Fruit fly (Drosophila melanogaster) whole organism, embryonic: Measurements from ENCODE around the gene CG4577.
A peak's percentile ranks its signal among the peaks of the same experiment; 100 is the strongest.

Experiments used
- B-H1 ChIP-seq: fragments of 200-800 bp; sonication (Bioruptor generic); IDR thresholded peaks from 3 replicates; pipeline ENCODE4 v1.3.6; 2022; ENCODE audit warnings: missing biosample characterization, missing genetic modification characterization
- CG10959 ChIP-seq: fragments of 200-800 bp; sonication (Bioruptor generic); IDR thresholded peaks from 2 replicates; pipeline ENCODE4 v1.3.6; 2022; ENCODE audit warnings: missing biosample characterization, missing genetic modification characterization
- CG11093 ChIP-seq: fragments of 200-800 bp; sonication (Bioruptor generic); IDR thresholded peaks from 3 replicates; pipeline ENCODE4 v1.3.6; 2022; ENCODE audit warnings: missing biosample characterization, missing genetic modification characterization
- CG12659 ChIP-seq: fragments of 200-800 bp; sonication (Bioruptor generic); optimal IDR thresholded peaks from 3 replicates; lab custom pipeline; 2017; ENCODE audit warnings: mild to moderate bottlenecking, missing biosample characterization, missing genetic modification reagents, missing genetic modification characterization
- CG12942 ChIP-seq: fragments of 200-800 bp; sonication (Bioruptor generic); optimal IDR thresholded peaks from 3 replicates; lab custom pipeline; 2016; ENCODE audit warnings: missing biosample characterization, missing genetic modification characterization
- CG13775 ChIP-seq: fragments of 200-800 bp; sonication (Bioruptor generic); optimal IDR thresholded peaks from 3 replicates; lab custom pipeline; 2017; ENCODE audit warnings: missing biosample characterization, mild to moderate bottlenecking, missing genetic modification characterization
- CG14441 ChIP-seq: fragments of 200-800 bp; sonication (Bioruptor generic); IDR thresholded peaks from 2 replicates; pipeline ENCODE4 v1.3.6; 2022; ENCODE audit warnings: missing biosample characterization, missing genetic modification characterization
- CG18011 ChIP-seq: fragments of 200-800 bp; sonication (Bioruptor generic); optimal IDR thresholded peaks from 2 replicates; lab custom pipeline; 2017; ENCODE audit warnings: missing biosample characterization, missing genetic modification characterization, mild to moderate bottlenecking, moderate library complexity, missing genotype
- CG18262 ChIP-seq: fragments of 200-800 bp; optimal IDR thresholded peaks from 3 replicates; lab custom pipeline; 2019; ENCODE audit warnings: missing biosample characterization, mild to moderate bottlenecking, missing genetic modification characterization, moderate library complexity
- CG18764 ChIP-seq: fragments of 200-800 bp; sonication (Bioruptor generic); optimal IDR thresholded peaks from 3 replicates; lab custom pipeline; 2016; ENCODE audit warnings: missing biosample characterization, missing genetic modification characterization
- CG30020 ChIP-seq: fragments of 200-800 bp; optimal IDR thresholded peaks from 2 replicates; lab custom pipeline; 2019; ENCODE audit warnings: missing biosample characterization, mild to moderate bottlenecking, missing genetic modification characterization, moderate library complexity
- CG30431 ChIP-seq: fragments of 200-800 bp; sonication (Bioruptor generic); optimal IDR thresholded peaks from 2 replicates; lab custom pipeline; 2017; ENCODE audit warnings: missing biosample characterization, missing genetic modification characterization
- CG32532 ChIP-seq: fragments of 200-800 bp; sonication (Bioruptor generic); IDR thresholded peaks from 2 replicates; pipeline ENCODE4 v1.3.6; 2022; ENCODE audit warnings: missing biosample characterization, missing genetic modification characterization
- CG3726 ChIP-seq: fragments of 200-800 bp; sonication (Bioruptor generic); IDR thresholded peaks from 3 replicates; pipeline ENCODE4, ENCODE4 v1.3.6; 2022; ENCODE audit warnings: missing biosample characterization, missing genetic modification characterization
- CG3847 ChIP-seq: fragments of 200-800 bp; sonication (Bioruptor generic); IDR thresholded peaks from 2 replicates; pipeline ENCODE4 v1.3.6; 2022; ENCODE audit warnings: missing biosample characterization, missing genetic modification characterization
- CG4282 ChIP-seq: fragments of 200-800 bp; sonication (Bioruptor generic); optimal IDR thresholded peaks from 2 replicates; lab custom pipeline; 2016; ENCODE audit warnings: missing biosample characterization, missing genetic modification characterization
- CG6272 ChIP-seq: fragments of 200-800 bp; sonication (Bioruptor generic); IDR thresholded peaks from 2 replicates; pipeline ENCODE4 v1.3.6; 2022; ENCODE audit warnings: missing biosample characterization, missing genetic modification characterization
- CG9876 ChIP-seq: fragments of 200-800 bp; sonication (Bioruptor generic); optimal IDR thresholded peaks from 2 replicates; lab custom pipeline; 2016; ENCODE audit warnings: missing biosample characterization, missing genetic modification characterization
- CkIIα-i1 ChIP-seq: fragments of 200-800 bp; sonication (Bioruptor generic); IDR thresholded peaks from 2 replicates; pipeline ENCODE4 v1.3.6; 2022; ENCODE audit warnings: missing biosample characterization, missing genetic modification characterization
- Dad ChIP-seq: fragments of 200-800 bp; sonication (Bioruptor generic); optimal IDR thresholded peaks from 3 replicates; lab custom pipeline; 2016; ENCODE audit warnings: missing biosample characterization, missing genetic modification characterization
- Doc3 ChIP-seq: fragments of 200-800 bp; sonication (Bioruptor generic); IDR thresholded peaks from 3 replicates; pipeline ENCODE4 v1.3.6; 2022; ENCODE audit warnings: missing biosample characterization, missing genetic modification characterization; ENCODE audit not compliant: partially characterized antibody
- Fer3 ChIP-seq: fragments of 200-800 bp; sonication (Bioruptor generic); optimal IDR thresholded peaks from 2 replicates; lab custom pipeline; 2018; ENCODE audit warnings: missing biosample characterization, mild to moderate bottlenecking, missing genetic modification characterization, moderate library complexity
- HmgD ChIP-seq: fragments of 200-800 bp; sonication (Bioruptor generic); optimal IDR thresholded peaks from 3 replicates; lab custom pipeline; 2016; ENCODE audit warnings: missing biosample characterization, missing genetic modification characterization
- MBD-R2 ChIP-seq: fragments of 200-800 bp; sonication (Bioruptor generic); IDR thresholded peaks from 2 replicates; pipeline ENCODE4 v1.3.6; 2022; ENCODE audit warnings: missing biosample characterization, missing genetic modification characterization
- Max ChIP-seq: fragments of 200-800 bp; sonication (Bioruptor generic); optimal IDR thresholded peaks from 2 replicates; lab custom pipeline; 2016; ENCODE audit warnings: missing biosample characterization, mild to moderate bottlenecking, missing genetic modification characterization
- Meics ChIP-seq: fragments of 200-800 bp; sonication (Bioruptor generic); optimal IDR thresholded peaks from 2 replicates; lab custom pipeline; 2017; ENCODE audit warnings: missing biosample characterization, mild to moderate bottlenecking, missing genetic modification characterization
- Neu2 ChIP-seq: fragments of 200-800 bp; sonication (Bioruptor generic); optimal IDR thresholded peaks from 3 replicates; lab custom pipeline; 2016; ENCODE audit warnings: missing biosample characterization, missing genetic modification characterization, borderline replicate concordance
- Poxn ChIP-seq: fragments of 200-800 bp; sonication (Bioruptor generic); IDR thresholded peaks from 2 replicates; pipeline ENCODE4 v1.3.6; 2022; ENCODE audit warnings: missing biosample characterization, missing genetic modification characterization
- Taf1 ChIP-seq: fragments of 200-800 bp; sonication (Bioruptor generic); IDR thresholded peaks from 2 replicates; pipeline ENCODE4 v1.3.6; 2022; ENCODE audit warnings: missing biosample characterization, missing genetic modification characterization
- Xbp1 ChIP-seq: fragments of 200-800 bp; sonication (Bioruptor generic); optimal IDR thresholded peaks from 3 replicates; lab custom pipeline; 2016; ENCODE audit warnings: missing biosample characterization, mild to moderate bottlenecking, missing genetic modification characterization
- ash1 ChIP-seq: fragments of 200-800 bp; sonication (Bioruptor generic); optimal IDR thresholded peaks from 2 replicates; lab custom pipeline; 2018; ENCODE audit warnings: missing biosample characterization, mild to moderate bottlenecking, missing genetic modification characterization
- chif ChIP-seq, 2 experiments: fragments of 200-800 bp; sonication (Bioruptor generic); optimal IDR thresholded peaks; 3 replicates each; lab custom pipeline; 2016; ENCODE audit warnings: missing biosample characterization in 2 of 2, missing genetic modification characterization in 2 of 2
- dan ChIP-seq: fragments of 200-800 bp; sonication (Bioruptor generic); IDR thresholded peaks from 2 replicates; pipeline ENCODE4 v1.3.6; 2022; ENCODE audit warnings: missing biosample characterization, missing genetic modification characterization
- dimm ChIP-seq: fragments of 200-800 bp; sonication (Bioruptor generic); IDR thresholded peaks from 2 replicates; pipeline ENCODE4 v1.3.6; 2022; ENCODE audit warnings: missing biosample characterization, missing genetic modification characterization
- eve ChIP-seq, 2 experiments: fragments of >200 bp; optimal IDR thresholded peaks; 2 replicates each; lab custom pipeline; 2017; ENCODE audit warnings: missing biosample characterization in 2 of 2, missing genetic modification characterization in 2 of 2
- fd64A ChIP-seq: fragments of 200-800 bp; sonication (Bioruptor generic); optimal IDR thresholded peaks from 3 replicates; lab custom pipeline; 2018; ENCODE audit warnings: missing biosample characterization, mild to moderate bottlenecking, missing genetic modification characterization
- ftz-f1 ChIP-seq: fragments of 200-800 bp; sonication (Bioruptor generic); optimal IDR thresholded peaks from 2 replicates; lab custom pipeline; 2016; ENCODE audit warnings: missing biosample characterization, missing genetic modification characterization
- gcm ChIP-seq: fragments of 200-800 bp; sonication (Bioruptor generic); optimal IDR thresholded peaks from 2 replicates; lab custom pipeline; 2019; ENCODE audit warnings: missing biosample characterization, mild to moderate bottlenecking, missing genetic modification characterization, moderate library complexity
- gsb-n ChIP-seq: fragments of 200-800 bp; sonication (Bioruptor generic); optimal IDR thresholded peaks from 3 replicates; lab custom pipeline; 2018; ENCODE audit warnings: missing biosample characterization, mild to moderate bottlenecking, missing genetic modification characterization
- hb ChIP-seq: fragments of 200-800 bp; sonication (Bioruptor generic); IDR thresholded peaks from 3 replicates; pipeline ENCODE4 v1.3.6; 2022; ENCODE audit warnings: missing biosample characterization, missing genetic modification characterization; ENCODE audit not compliant: partially characterized antibody
- hbn ChIP-seq: fragments of 200-800 bp; sonication (Bioruptor generic); IDR thresholded peaks from 2 replicates; pipeline ENCODE4 v1.3.6; 2022; ENCODE audit warnings: missing biosample characterization, missing genetic modification characterization; ENCODE audit not compliant: partially characterized antibody
- jing ChIP-seq: fragments of 200-800 bp; sonication (Bioruptor generic); optimal IDR thresholded peaks from 2 replicates; lab custom pipeline; 2018; ENCODE audit warnings: missing biosample characterization, mild to moderate bottlenecking, missing genetic modification characterization
- kni ChIP-seq: fragments of 200-800 bp; sonication (Bioruptor generic); optimal IDR thresholded peaks from 3 replicates; lab custom pipeline; 2017; ENCODE audit warnings: mild to moderate bottlenecking, missing biosample characterization, missing genetic modification reagents, missing genetic modification characterization
- nerfin-2 ChIP-seq: fragments of 200-800 bp; sonication (Bioruptor generic); IDR thresholded peaks from 2 replicates; pipeline ENCODE4 v1.3.6; 2022; ENCODE audit warnings: missing biosample characterization, missing genetic modification characterization; ENCODE audit not compliant: partially characterized antibody
- rib ChIP-seq: fragments of 200-800 bp; sonication (Bioruptor generic); IDR thresholded peaks from 2 replicates; pipeline ENCODE4 v1.3.6; 2022; ENCODE audit warnings: missing biosample characterization, missing genetic modification characterization
- run ChIP-seq: fragments of 200-800 bp; sonication (Bioruptor generic); optimal IDR thresholded peaks from 3 replicates; lab custom pipeline; 2018; ENCODE audit warnings: missing biosample characterization, mild to moderate bottlenecking, missing genetic modification characterization
- sqz ChIP-seq: fragments of 200-800 bp; sonication (Bioruptor generic); optimal IDR thresholded peaks from 3 replicates; lab custom pipeline; 2018; ENCODE audit warnings: missing biosample characterization, mild to moderate bottlenecking, missing genetic modification characterization
- sr ChIP-seq: fragments of 200-800 bp; sonication (Bioruptor generic); IDR thresholded peaks from 3 replicates; pipeline ENCODE4 v1.3.6; 2022; ENCODE audit warnings: missing biosample characterization, missing genetic modification characterization
- tll ChIP-seq, 2 experiments: fragments of 200-800 bp in 1 of 2; fragments of >200 bp in 1 of 2; sonication (Bioruptor generic) in 1 of 2; optimal IDR thresholded peaks; 2 replicates each; lab custom pipeline; 2017 to 2019; ENCODE audit warnings: missing biosample characterization in 2 of 2, missing genetic modification characterization in 2 of 2, mild to moderate bottlenecking in 1 of 2, moderate library complexity in 1 of 2
- wdn ChIP-seq: fragments of 200-800 bp; sonication (Bioruptor generic); IDR thresholded peaks from 2 replicates; pipeline ENCODE4 v1.3.6; 2022; ENCODE audit warnings: missing biosample characterization, missing genetic modification characterization

Gene CG4577

DNA sequence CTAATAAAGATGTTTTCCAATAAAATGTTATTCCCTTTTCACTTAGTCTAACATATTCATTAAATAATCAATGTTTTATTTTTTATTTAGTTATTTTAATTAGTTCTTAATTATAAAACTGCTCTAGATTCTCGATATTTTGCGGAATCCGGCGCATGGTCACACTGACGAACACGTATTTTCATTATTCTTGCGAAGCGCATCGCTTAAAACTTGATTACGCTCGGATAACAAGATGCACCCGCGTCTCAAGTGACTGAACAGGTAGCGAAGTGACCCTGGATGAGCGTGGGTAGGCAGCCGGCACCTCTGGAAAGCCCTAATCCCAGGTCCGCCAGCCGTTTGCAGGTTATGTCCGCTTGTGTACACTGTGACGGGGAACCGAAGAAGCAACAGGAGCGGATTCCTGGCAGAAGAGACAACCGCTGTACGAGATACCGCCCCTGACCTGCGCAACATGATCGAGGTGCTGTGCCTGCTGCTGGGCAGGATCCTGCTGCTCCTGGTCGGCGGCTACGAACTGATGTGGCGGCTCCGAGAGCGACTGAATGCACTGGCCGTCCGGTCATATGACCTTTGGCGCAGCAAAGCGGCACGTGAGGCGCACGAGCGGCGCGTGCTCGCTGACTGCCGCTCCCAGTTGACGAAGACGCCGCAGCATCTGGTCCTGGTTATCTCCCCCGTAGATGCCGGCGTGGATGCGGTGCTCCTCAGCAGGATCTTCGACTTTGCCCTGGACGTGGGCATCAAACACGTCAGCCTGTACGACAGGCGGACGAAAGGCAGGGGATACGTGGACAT lies 24.2 kb downstream of the CG4577 start, which contains the start of gene Tango14 (continued):
- TF ChIP-seq chif (GFP tag; optimal IDR thresholded peaks at IDR 0.05; lab: Kevin White, UChicago) (no peak), CkIIα-i1 (GFP tag; lab: Robert Waterston, UW) (no peak), ftz-f1 (GFP tag; lab: Kevin White, UChicago) (no peak), Doc3 (no peak), Meics (GFP tag; lab: Kevin White, UChicago) (no peak), CG30020 (no peak), fd64A (GFP tag; lab: Kevin White, UChicago) (no peak), CG10959 (GFP tag; lab: Robert Waterston, UW) (no peak), gcm (GFP tag; lab: Kevin White, UChicago) (no peak), CG9876 (GFP tag; lab: Kevin White, UChicago) (no peak), tll (GFP tag; optimal IDR thresholded peaks at IDR 0.05; lab: Kevin White, UChicago) (no peak), CG3847 (GFP tag; lab: Robert Waterston, UW) (no peak), hb (0 out of 3 replicates have a peak, but pooled peaks have one; percentile 52), CG12942 (GFP tag; lab: Kevin White, UChicago) (no peak), jing (no peak), dan (no peak), dimm (no peak), gsb-n (tag; lab: Kevin White, UChicago) (no peak), CG6272 (GFP tag; lab: Robert Waterston, UW) (no peak), CG4282 (GFP tag; lab: Kevin White, UChicago) (no peak), B-H1 (GFP tag; lab: Robert Waterston, UW) (no peak), Taf1 (no peak), Poxn (GFP tag; lab: Robert Waterston, UW) (no peak), eve (GFP tag; optimal IDR thresholded peaks at IDR 0.05; lab: Kevin White, UChicago) (no peak), CG18011 (GFP tag; lab: Kevin White, UChicago) (no peak), run (no peak), sqz (GFP tag; lab: Kevin White, UChicago) (no peak), CG32532 (GFP tag; lab: Robert Waterston, UW) (no peak), Dad (GFP tag; lab: Kevin White, UChicago) (no peak), CG18764 (GFP tag; lab: Kevin White, UChicago) (no peak), hbn (GFP tag; lab: Robert Waterston, UW) (no peak), CG12659 (GFP tag; lab: Kevin White, UChicago) (no peak), HmgD (no peak), wdn (GFP tag; lab: Robert Waterston, UW) (no peak), CG3726 (GFP tag; lab: Robert Waterston, UW) (no peak), Max (no peak), ash1 (no peak), CG14441 (GFP tag; lab: Robert Waterston, UW) (no peak), Xbp1 (GFP tag; lab: Kevin White, UChicago) (no peak), rib (no peak), Fer3 (tag; lab: Kevin White, UChicago) (no peak), MBD-R2 (peak; percentile 55), nerfin-2 (GFP tag; lab: Robert Waterston, UW) (peak; percentile 52; the same call in 1 of the 2 replicates), CG13775 (GFP tag; lab: Kevin White, UChicago) (no peak), CG18262 (peak; percentile 12), kni (GFP tag; lab: Kevin White, UChicago) (no peak), CG30431 (GFP tag; lab: Kevin White, UChicago) (no peak), CG11093 (no peak), sr (GFP tag; lab: Robert Waterston, UW) (no peak), Neu2 (no peak)
